Worm (Caenorhabditis elegans): ENCODE measurements around the gene tdo-2.
A peak's percentile ranks its signal among the peaks of the same experiment; 100 is the strongest.

tdo-2 gene

ce11 chrIII:5876140-5876675 lies 43.5 kb downstream of the tdo-2 start, which contains the start of gene aldo-2 (continued):
- 0 out of 2 replicates have a peak, but pooled peaks have one; percentile 72 for TF ChIP-seq aptf-3 (GFP tag; IDR thresholded peaks at IDR 0.05)
- TF ChIP-seq nhr-27 (tag; optimal IDR thresholded peaks at IDR 0.05), result no peak
- no peak for TF ChIP-seq attf-3 (GFP tag; conservative IDR thresholded peaks at IDR 0.05)
- TF ChIP-seq lag-1 (GFP tag; IDR thresholded peaks at IDR 0.05), result no peak
- no peak for TF ChIP-seq repo-1 (tag; optimal IDR thresholded peaks at IDR 0.05)
- TF ChIP-seq F39B2.1 (GFP tag; IDR thresholded peaks at IDR 0.05), result no peak
- no peak for TF ChIP-seq ccch-3 (GFP tag; optimal IDR thresholded peaks at IDR 0.05)
- peak; percentile 50; the same call in 1 of the 2 replicates for TF ChIP-seq egrh-3 (GFP tag; IDR thresholded peaks at IDR 0.05)
- TF ChIP-seq snpc-3.4 (tag; optimal IDR thresholded peaks at IDR 0.05), result peak; percentile 83
- TF ChIP-seq nhr-179 (tag; optimal IDR thresholded peaks at IDR 0.05), result no peak
- TF ChIP-seq B0035.1 (tag; optimal IDR thresholded peaks at IDR 0.05), result no peak
- no peak for TF ChIP-seq snpc-1.3 (tag; optimal IDR thresholded peaks at IDR 0.05; ENCODE audit: insufficient read depth)
- TF ChIP-seq F23B12.7 (tag; optimal IDR thresholded peaks at IDR 0.05; ENCODE audit: insufficient read depth), result no peak
- TF ChIP-seq Y67H2A.10 (GFP tag; conservative IDR thresholded peaks at IDR 0.05), result peak; percentile 69
- TF ChIP-seq F52B5.7 (tag; optimal IDR thresholded peaks at IDR 0.05), result no peak
- TF ChIP-seq attf-5 (GFP tag; optimal IDR thresholded peaks at IDR 0.05), result no peak
- peak; percentile 49; the same call in 1 of the 2 replicates for TF ChIP-seq Y56A3A.18 (GFP tag; IDR thresholded peaks at IDR 0.05)
- TF ChIP-seq die-1 (tag; optimal IDR thresholded peaks at IDR 0.05), result no peak
- no peak for TF ChIP-seq rec-8 (tag; optimal IDR thresholded peaks at IDR 0.05)
- TF ChIP-seq ceh-100 (GFP tag; IDR thresholded peaks at IDR 0.05), result 0 out of 2 replicates have a peak, but pooled peaks have one; percentile 23
- TF ChIP-seq lin-26 (GFP tag; IDR thresholded peaks at IDR 0.05), result peak; percentile 67; the same call in 1 of the 2 replicates
- no peak for TF ChIP-seq sptf-2 (GFP tag; optimal IDR thresholded peaks at IDR 0.05)
- no peak for TF ChIP-seq mel-28 (tag; optimal IDR thresholded peaks at IDR 0.05; ENCODE audit: borderline replicate concordance)
- TF ChIP-seq chd-7 (tag; optimal IDR thresholded peaks at IDR 0.05), result no peak
- TF ChIP-seq pbrm-1 (GFP tag; IDR thresholded peaks at IDR 0.05), result peak; percentile 56; the same call in 1 of the 2 replicates
- TF ChIP-seq madf-10 (tag; optimal IDR thresholded peaks at IDR 0.05), result no peak
- TF ChIP-seq let-607 (tag; optimal IDR thresholded peaks at IDR 0.05), result no peak
- no peak for TF ChIP-seq atf-7 (tag; optimal IDR thresholded peaks at IDR 0.05)
- no peak for TF ChIP-seq dpff-1 (tag; optimal IDR thresholded peaks at IDR 0.05)
- TF ChIP-seq him-1 (tag; optimal IDR thresholded peaks at IDR 0.05), result no peak
- TF ChIP-seq Y53F4B.3 (GFP tag; IDR thresholded peaks at IDR 0.05), result no peak
- no peak for TF ChIP-seq cebp-2 (GFP tag; IDR thresholded peaks at IDR 0.05)
- TF ChIP-seq efl-1 (GFP tag; optimal IDR thresholded peaks at IDR 0.05), result peak; percentile 97
- no peak for TF ChIP-seq hrde-1 (tag; optimal IDR thresholded peaks at IDR 0.05; ENCODE audit: borderline replicate concordance)
- TF ChIP-seq ztf-28 (GFP tag; IDR thresholded peaks at IDR 0.05), result peak; percentile 50; the same call in 1 of the 2 replicates
- TF ChIP-seq F10E7.11 (tag; optimal IDR thresholded peaks at IDR 0.05), result no peak

ce11 chrIII:5875705-5876104 lies 44.0 kb downstream of the tdo-2 start:
- no peak for TF ChIP-seq F55B11.4 (tag; optimal IDR thresholded peaks at IDR 0.05; ENCODE audit: borderline replicate concordance, insufficient read depth)
